Worm (Caenorhabditis elegans) whole organism, L4 larva: ENCODE measurements around the gene srw-84.
A peak's percentile ranks its signal among the peaks of the same experiment; 100 is the strongest.

Experiments used
- F10B5.3 ChIP-seq: sonication (generic microtip); optimal IDR thresholded peaks from 2 replicates; lab custom pipeline; 2016; ENCODE audit warnings: mild to moderate bottlenecking, missing genetic modification characterization, missing compliant biosample characterization
- F26F4.8 ChIP-seq: fragments of 200-800 bp; sonication (Bioruptor generic); conservative IDR thresholded peaks from 2 replicates; pipeline ENCODE4 v1.3.6; 2022; ENCODE audit warnings: missing genetic modification characterization, missing compliant biosample characterization
- F49E8.2 ChIP-seq: sonication (generic microtip); optimal IDR thresholded peaks from 2 replicates; lab custom pipeline; 2016; ENCODE audit warnings: missing compliant biosample characterization, mild to moderate bottlenecking, missing genetic modification characterization, borderline replicate concordance
- R02D3.7 ChIP-seq: fragments of 150-350 bp; sonication (generic microtip); optimal IDR thresholded peaks from 3 replicates; lab custom pipeline; 2014; ENCODE audit warnings: missing biosample characterization, missing genetic modification characterization
- Y48G9A.11 ChIP-seq: fragments of 200-800 bp; sonication (Bioruptor generic); IDR thresholded peaks from 2 replicates; pipeline ENCODE4 v1.3.6; 2022; ENCODE audit warnings: missing genetic modification reagents, missing genetic modification characterization, missing compliant biosample characterization
- ZK546.5 ChIP-seq, 2 experiments: sonication (generic microtip); optimal IDR thresholded peaks; 2 replicates each; lab custom pipeline; 2017; ENCODE audit warnings: missing biosample characterization in 2 of 2, missing genetic modification characterization in 2 of 2
- aly-2 ChIP-seq: sonication (generic microtip); optimal IDR thresholded peaks from 2 replicates; lab custom pipeline; 2018; ENCODE audit warnings: missing biosample characterization, missing genetic modification characterization
- ama-1 ChIP-seq: fragments of 150-350 bp; optimal IDR thresholded peaks from 2 replicates; lab custom pipeline; 2014; ENCODE audit warnings: inconsistent platforms, mixed read lengths
- ceh-20 ChIP-seq: fragments of 200-800 bp; sonication (Bioruptor generic); IDR thresholded peaks from 2 replicates; pipeline ENCODE4 v1.3.6; 2022; ENCODE audit warnings: missing genetic modification reagents, missing genetic modification characterization, missing compliant biosample characterization
- ceh-32 ChIP-seq: sonication (generic microtip); optimal IDR thresholded peaks from 2 replicates; lab custom pipeline; 2016; ENCODE audit warnings: mild to moderate bottlenecking, missing genetic modification characterization, missing compliant biosample characterization; ENCODE audit not compliant: poor library complexity
- ceh-82 ChIP-seq: sonication (generic microtip); optimal IDR thresholded peaks from 2 replicates; lab custom pipeline; 2017; ENCODE audit warnings: missing biosample characterization, missing genetic modification characterization
- ces-1 ChIP-seq: fragments of 150-350 bp; sonication (generic microtip); optimal IDR thresholded peaks from 4 replicates; lab custom pipeline; 2014; ENCODE audit warnings: missing biosample characterization, missing genetic modification reagents, missing genetic modification characterization
- daf-12 ChIP-seq: fragments of 150-350 bp; optimal IDR thresholded peaks from 2 replicates; lab custom pipeline; 2014; ENCODE audit warnings: missing biosample characterization, missing genetic modification reagents, missing genetic modification characterization
- daf-16 ChIP-seq, 3 experiments: sonication (generic microtip); optimal IDR thresholded peaks; 2 replicates each; lab custom pipeline; 2016 to 2017; ENCODE audit warnings: missing genetic modification characterization in 3 of 3, missing genetic modification reagents in 3 of 3, mild to moderate bottlenecking in 2 of 3, missing compliant biosample characterization in 2 of 3, missing biosample characterization in 1 of 3, moderate library complexity in 1 of 3
- daf-8 ChIP-seq: fragments of 200-800 bp; sonication (Bioruptor generic); IDR thresholded peaks from 2 replicates; pipeline ENCODE4 v1.3.6; 2022; ENCODE audit warnings: missing genetic modification characterization, missing compliant biosample characterization
- dve-1 ChIP-seq: sonication (generic microtip); optimal IDR thresholded peaks from 2 replicates; lab custom pipeline; 2017; ENCODE audit warnings: antibody characterized with exemption, mild to moderate bottlenecking, missing genetic modification characterization, missing compliant biosample characterization; ENCODE audit not compliant: insufficient read depth
- egl-43 ChIP-seq: fragments of 200-800 bp; sonication (Bioruptor generic); IDR thresholded peaks from 2 replicates; pipeline ENCODE4 v1.3.6; 2022; ENCODE audit warnings: missing genetic modification reagents, missing genetic modification characterization, missing compliant biosample characterization
- hmg-1.1 ChIP-seq: fragments of 200-800 bp; sonication (Bioruptor generic); IDR thresholded peaks from 2 replicates; pipeline ENCODE4 v1.3.6; 2022; ENCODE audit warnings: missing genetic modification reagents, missing genetic modification characterization, missing compliant biosample characterization
- lim-7 ChIP-seq: fragments of 200-800 bp; sonication (Bioruptor generic); IDR thresholded peaks from 2 replicates; pipeline ENCODE4 v1.3.6; 2022; ENCODE audit warnings: missing genetic modification characterization, missing compliant biosample characterization
- lin-1 ChIP-seq: fragments of 200-800 bp; sonication (Bioruptor generic); IDR thresholded peaks from 2 replicates; pipeline ENCODE4 v1.3.6; 2022; ENCODE audit warnings: missing genetic modification reagents, missing genetic modification characterization, missing compliant biosample characterization
- lin-38 ChIP-seq: fragments of 200-800 bp; sonication (Bioruptor generic); IDR thresholded peaks from 2 replicates; pipeline ENCODE4 v1.3.6; 2022; ENCODE audit warnings: missing genetic modification reagents, missing genetic modification characterization, missing compliant biosample characterization
- lir-3 ChIP-seq: sonication (generic microtip); optimal IDR thresholded peaks from 2 replicates; lab custom pipeline; 2016; ENCODE audit warnings: mild to moderate bottlenecking, missing genetic modification characterization, missing compliant biosample characterization
- madf-5 ChIP-seq, 2 experiments: fragments of 200-800 bp; sonication (Bioruptor generic); IDR thresholded peaks; 2 replicates each; pipeline ENCODE4 v1.3.6; 2022; ENCODE audit warnings: missing compliant biosample characterization in 2 of 2, missing genetic modification characterization in 2 of 2
- madf-9 ChIP-seq: fragments of 200-800 bp; sonication (Bioruptor generic); conservative IDR thresholded peaks from 2 replicates; pipeline ENCODE4 v1.3.6; 2022; ENCODE audit warnings: missing genetic modification reagents, missing genetic modification characterization, missing compliant biosample characterization
- mdl-1 ChIP-seq, 2 experiments: fragments of 150-350 bp in 1 of 2; sonication (generic microtip) in 1 of 2; optimal IDR thresholded peaks; 2 replicates each; lab custom pipeline; 2014 to 2017; ENCODE audit warnings: missing biosample characterization in 2 of 2, missing genetic modification characterization in 2 of 2
- mdt-29 ChIP-seq: fragments of 200-800 bp; sonication (Bioruptor generic); IDR thresholded peaks from 2 replicates; pipeline ENCODE4 v1.3.6; 2022; ENCODE audit warnings: missing genetic modification reagents, missing genetic modification characterization, missing compliant biosample characterization
- mep-1 ChIP-seq: fragments of 150-350 bp; sonication (generic microtip); optimal IDR thresholded peaks from 3 replicates; lab custom pipeline; 2014; ENCODE audit warnings: missing biosample characterization, missing genetic modification characterization
- nhr-10 ChIP-seq: fragments of 150-350 bp; optimal IDR thresholded peaks from 2 replicates; lab custom pipeline; 2014; ENCODE audit warnings: missing biosample characterization, missing genetic modification characterization
- nhr-102 ChIP-seq: sonication (generic microtip); optimal IDR thresholded peaks from 2 replicates; lab custom pipeline; 2016; ENCODE audit warnings: mild to moderate bottlenecking, missing genetic modification characterization, moderate library complexity, missing compliant biosample characterization
- nhr-11 ChIP-seq: fragments of 150-350 bp; optimal IDR thresholded peaks from 2 replicates; lab custom pipeline; 2014; ENCODE audit warnings: missing biosample characterization, missing genetic modification characterization
- nhr-28 ChIP-seq: fragments of 150-350 bp; optimal IDR thresholded peaks from 2 replicates; lab custom pipeline; 2014; ENCODE audit warnings: missing biosample characterization, missing genetic modification characterization
- nhr-77 ChIP-seq: fragments of 150-350 bp; optimal IDR thresholded peaks from 2 replicates; lab custom pipeline; 2014; ENCODE audit warnings: missing biosample characterization, missing genetic modification characterization
- pha-4 ChIP-seq, 2 experiments: fragments of 150-350 bp in 1 of 2; fragments of 200-800 bp in 1 of 2; sonication (Bioruptor generic) in 1 of 2; IDR thresholded peaks in 1 of 2; optimal IDR thresholded peaks in 1 of 2; 2 replicates each; pipeline versions ENCODE4 v1.3.6 to Lab custom; 2014 to 2022; ENCODE audit warnings: missing genetic modification characterization in 2 of 2, missing genetic modification reagents in 2 of 2, missing biosample characterization in 1 of 2, missing compliant biosample characterization in 1 of 2
- pqm-1 ChIP-seq: sonication (generic microtip); optimal IDR thresholded peaks from 2 replicates; lab custom pipeline; 2017; ENCODE audit warnings: missing biosample characterization, missing genetic modification characterization
- spr-3 ChIP-seq: fragments of 200-800 bp; sonication (Bioruptor generic); optimal IDR thresholded peaks from 2 replicates; lab custom pipeline; 2018; ENCODE audit warnings: mild to moderate bottlenecking, missing genetic modification characterization, missing compliant biosample characterization
- tag-97 ChIP-seq: fragments of 200-800 bp; sonication (Bioruptor generic); IDR thresholded peaks from 2 replicates; pipeline ENCODE4 v1.3.6; 2022; ENCODE audit warnings: missing genetic modification characterization, missing compliant biosample characterization
- tra-1 ChIP-seq: fragments of 200-800 bp; sonication (Bioruptor generic); IDR thresholded peaks from 2 replicates; pipeline ENCODE4 v1.3.6; 2022; ENCODE audit warnings: missing genetic modification reagents, missing genetic modification characterization, missing compliant biosample characterization
- unc-130 ChIP-seq: sonication (generic microtip); optimal IDR thresholded peaks from 2 replicates; lab custom pipeline; 2016; ENCODE audit warnings: missing genetic modification reagents, missing genetic modification characterization, missing compliant biosample characterization
- zag-1 ChIP-seq: fragments of 150-350 bp; optimal IDR thresholded peaks from 2 replicates; lab custom pipeline; 2014; ENCODE audit warnings: missing biosample characterization, missing genetic modification characterization
- ztf-7 ChIP-seq: fragments of 150-350 bp; optimal IDR thresholded peaks from 2 replicates; lab custom pipeline; 2014; ENCODE audit warnings: missing biosample characterization, missing genetic modification characterization

srw-84 gene

ce11 chrV:19377014-19377494 is 4.0 kb upstream of the srw-84 start, which contains the start of gene nceh-1:
Gene nceh-1, plus strand, starts transcription at chrV:19377444.
- TF ChIP-seq Y48G9A.11 (no peak), nhr-77 (tag; lab: Kevin White, UChicago) (peak; percentile 30), tra-1 (GFP tag; lab: Robert Waterston, UW) (no peak), mep-1 (tag; lab: Kevin White, UChicago) (peak; percentile 25), egl-43 (no peak), ceh-20 (GFP tag; lab: Robert Waterston, UW) (no peak), aly-2 (no peak), ceh-32 (tag; lab: Kevin White, UChicago) (no peak), daf-16 (GFP tag; optimal IDR thresholded peaks at IDR 0.05; lab: Kevin White, UChicago) (no peak), daf-16 (tag; optimal IDR thresholded peaks at IDR 0.05; lab: Kevin White, UChicago) (peak; percentile 99), daf-12 (tag; lab: Kevin White, UChicago) (no peak), nhr-28 (peak; percentile 47), dve-1 (tag; lab: Kevin White, UChicago) (peak; percentile 68), F49E8.2 (no peak), lir-3 (tag; lab: Kevin White, UChicago) (no peak), madf-9 (GFP tag; lab: Robert Waterston, UW) (no peak), F10B5.3 (tag; lab: Kevin White, UChicago) (no peak), ama-1 (lab: Kevin White, UChicago) (no peak), lin-1 (no peak), ceh-82 (tag; lab: Kevin White, UChicago) (no peak), unc-130 (GFP tag; lab: Kevin White, UChicago) (no peak), pqm-1 (tag; lab: Kevin White, UChicago) (peak; percentile 28), pha-4 (GFP tag; IDR thresholded peaks at IDR 0.05; lab: Robert Waterston, UW) (no peak), pha-4 (tag; optimal IDR thresholded peaks at IDR 0.05; lab: Kevin White, UChicago) (no peak)

- TF ChIP-seq F26F4.8 (GFP tag; lab: Robert Waterston, UW) (no peak), tag-97 (no peak), madf-5 (GFP tag; IDR thresholded peaks at IDR 0.05; lab: Robert Waterston, UW) (no peak), aly-2 (no peak), lim-7 (GFP tag; lab: Robert Waterston, UW) (no peak), R02D3.7 (tag; lab: Kevin White, UChicago) (no peak), lin-38 (GFP tag; lab: Robert Waterston, UW) (no peak), nhr-10 (tag; lab: Kevin White, UChicago) (no peak), nhr-11 (tag; lab: Kevin White, UChicago) (no peak)
These were observed 9.0 kb downstream of the srw-84 start, which contains the start of gene slcr-46.2 for ce11 chrV:19390029-19390428. Gene slcr-46.2, minus strand, starts transcription at chrV:19390129.

DNA sequence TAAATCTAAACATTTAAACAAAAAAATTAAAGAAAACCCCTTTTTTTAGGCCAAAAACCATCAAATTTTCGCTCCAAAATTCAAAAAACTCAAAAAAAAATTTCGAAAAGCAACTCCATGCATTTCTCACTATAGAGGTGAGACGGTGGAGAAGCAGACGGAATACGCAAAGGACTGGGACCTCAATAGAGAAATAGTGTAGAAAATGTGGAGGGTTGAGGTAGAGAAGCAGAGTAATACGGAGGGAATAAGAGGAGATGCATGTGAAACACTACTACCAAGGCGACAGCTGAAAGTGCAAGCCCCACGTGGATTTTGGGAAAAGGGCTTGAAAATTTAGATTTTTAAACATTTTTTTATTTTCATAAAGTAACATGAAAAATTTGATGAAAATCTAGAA is 10.2 kb downstream of the srw-84 start:
- TF ChIP-seq mdl-1 (tag; optimal IDR thresholded peaks at IDR 0.05; lab: Kevin White, UChicago) (peak in 1 of 2 experiments; percentile 26), tag-97 (no peak), hmg-1.1 (peak; percentile 22; the same call in 1 of the 2 replicates)

ce11 chrV:19394750-19395149 is 13.7 kb downstream of the srw-84 start, which contains the start of gene C25F9.8:
Gene C25F9.8, plus strand, starts transcription at chrV:19395050.
- TF ChIP-seq zag-1 (tag; lab: Kevin White, UChicago) = no peak
- no peak for TF ChIP-seq ztf-7 (tag; lab: Kevin White, UChicago)
- TF ChIP-seq ces-1 (GFP tag; lab: Kevin White, UChicago) = no peak
- TF ChIP-seq tra-1 (GFP tag; lab: Robert Waterston, UW) = no peak
- TF ChIP-seq nhr-102 (tag; lab: Kevin White, UChicago) = no peak
- TF ChIP-seq spr-3 (GFP tag; lab: Kevin White, UChicago) = no peak
- TF ChIP-seq nhr-28 = no peak
- no peak for TF ChIP-seq ZK546.5 (tag; optimal IDR thresholded peaks at IDR 0.05; lab: Kevin White, UChicago)
- no peak for TF ChIP-seq mdt-29 (GFP tag; lab: Robert Waterston, UW)
- no peak for TF ChIP-seq daf-8 (GFP tag; lab: Robert Waterston, UW)
